Worm (Caenorhabditis elegans) whole organism, midembryonic: ENCODE measurements around the gene C09E7.10.

Experiments
- T22C8.4 ChIP-seq: fragments of 200-800 bp; sonication (Bioruptor generic); IDR thresholded peaks from 2 replicates; pipeline ENCODE4 v1.3.6; 2022; ENCODE audit warnings: missing genetic modification characterization, missing compliant biosample characterization
- cog-1 ChIP-seq: sonication (generic microtip); optimal IDR thresholded peaks from 2 replicates; lab custom pipeline; 2016; ENCODE audit warnings: missing genetic modification characterization, missing compliant biosample characterization
- flt-1 ChIP-seq: fragments of 200-800 bp; sonication (Bioruptor generic); IDR thresholded peaks from 2 replicates; pipeline ENCODE4 v1.3.6; 2022; ENCODE audit warnings: missing genetic modification characterization, missing compliant biosample characterization
- ref-1 ChIP-seq: fragments of 200-800 bp; sonication (Bioruptor generic); conservative IDR thresholded peaks from 2 replicates; pipeline ENCODE4 v1.3.6; 2022; ENCODE audit warnings: missing genetic modification reagents, missing genetic modification characterization, missing compliant biosample characterization
- ztf-23 ChIP-seq: fragments of 200-800 bp; sonication (Bioruptor generic); IDR thresholded peaks from 2 replicates; pipeline ENCODE4 v1.3.6; 2022; ENCODE audit warnings: missing genetic modification reagents, missing genetic modification characterization, missing compliant biosample characterization

- no peak for TF ChIP-seq flt-1 (GFP tag; lab: Robert Waterston, UW)
- no peak for TF ChIP-seq cog-1 (tag; lab: Kevin White, UChicago)
- no peak for TF ChIP-seq ztf-23
- TF ChIP-seq T22C8.4, result no peak
- no peak for TF ChIP-seq ref-1 (GFP tag; lab: Robert Waterston, UW)
Measured at ce11 chrIII:6532647-6533046, 12.8 kb upstream of the C09E7.10 start, which contains the start of gene srxa-5.
